Fruit fly (Drosophila melanogaster) whole organism, embryonic: ENCODE results near the gene CG43400.

ENCODE experiments used
- Adf1 ChIP-seq: fragments of 200-800 bp; sonication (Bioruptor generic); IDR thresholded peaks from 2 replicates; pipeline ENCODE4 v1.3.6; 2022; ENCODE audit warnings: missing biosample characterization, missing genetic modification characterization
- CG10147 ChIP-seq: fragments of 200-800 bp; sonication (Bioruptor generic); optimal IDR thresholded peaks from 2 replicates; lab custom pipeline; 2019; ENCODE audit warnings: missing biosample characterization, mild to moderate bottlenecking, missing genetic modification characterization, moderate library complexity
- CG10431 ChIP-seq: fragments of 200-800 bp; sonication (Bioruptor generic); optimal IDR thresholded peaks from 3 replicates; lab custom pipeline; 2018; ENCODE audit warnings: missing biosample characterization, mild to moderate bottlenecking, missing genetic modification characterization
- CG12391 ChIP-seq: fragments of 200-800 bp; sonication (Bioruptor generic); optimal IDR thresholded peaks from 3 replicates; lab custom pipeline; 2018; ENCODE audit warnings: missing biosample characterization, mild to moderate bottlenecking, missing genetic modification characterization, moderate library complexity
- CG14050 ChIP-seq: fragments of 200-800 bp; sonication (Bioruptor generic); IDR thresholded peaks from 3 replicates; pipeline ENCODE4 v1.3.6; 2022; ENCODE audit warnings: missing biosample characterization, missing genetic modification characterization
- CG1529 ChIP-seq: fragments of 200-800 bp; sonication (Bioruptor generic); optimal IDR thresholded peaks from 3 replicates; lab custom pipeline; 2018; ENCODE audit warnings: missing biosample characterization, missing genetic modification characterization
- CG17361 ChIP-seq: fragments of 200-800 bp; sonication (Bioruptor generic); IDR thresholded peaks from 3 replicates; pipeline ENCODE4 v1.3.6; 2022; ENCODE audit warnings: missing biosample characterization, missing genetic modification characterization
- CG17802 ChIP-seq: fragments of 200-800 bp; sonication (Bioruptor generic); optimal IDR thresholded peaks from 2 replicates; lab custom pipeline; 2018; ENCODE audit warnings: missing biosample characterization, mild to moderate bottlenecking, missing genetic modification characterization, moderate library complexity
- CG2678 ChIP-seq: fragments of 200-800 bp; sonication (Bioruptor generic); optimal IDR thresholded peaks from 3 replicates; lab custom pipeline; 2019; ENCODE audit warnings: missing biosample characterization, mild to moderate bottlenecking, missing genetic modification characterization, moderate library complexity
- CG31441 ChIP-seq: fragments of 200-800 bp; sonication (Bioruptor generic); IDR thresholded peaks from 2 replicates; pipeline ENCODE4 v1.3.6; 2022; ENCODE audit warnings: missing biosample characterization, missing genetic modification characterization
- CG3163 ChIP-seq: fragments of 200-800 bp; sonication (Bioruptor generic); optimal IDR thresholded peaks from 3 replicates; lab custom pipeline; 2016; ENCODE audit warnings: missing biosample characterization, missing genetic modification characterization
- CG4820 ChIP-seq: fragments of 200-800 bp; sonication (Bioruptor generic); optimal IDR thresholded peaks from 3 replicates; lab custom pipeline; 2016; ENCODE audit warnings: missing biosample characterization, missing genetic modification characterization
- CG7963 ChIP-seq: fragments of 200-800 bp; sonication (Bioruptor generic); IDR thresholded peaks from 3 replicates; pipeline ENCODE4 v1.3.6; 2022; ENCODE audit warnings: missing biosample characterization, missing genetic modification characterization; ENCODE audit not compliant: partially characterized antibody
- D ChIP-seq, 2 experiments: fragments of 200-800 bp in 1 of 2; fragments of >200 bp in 1 of 2; sonication (Bioruptor generic) in 1 of 2; optimal IDR thresholded peaks; 2 replicates in 1 of 2; 3 replicates in 1 of 2; lab custom pipeline; 2017; ENCODE audit warnings: mild to moderate bottlenecking in 1 of 2, missing biosample characterization in 1 of 2, missing genetic modification characterization in 1 of 2, missing genetic modification reagents in 1 of 2
- Dip3 ChIP-seq: fragments of 200-800 bp; sonication (Bioruptor generic); optimal IDR thresholded peaks from 3 replicates; lab custom pipeline; 2016; ENCODE audit warnings: missing biosample characterization, missing genetic modification characterization
- Dp ChIP-seq: fragments of 200-800 bp; sonication (Bioruptor generic); optimal IDR thresholded peaks from 2 replicates; lab custom pipeline; 2018; ENCODE audit warnings: missing biosample characterization, mild to moderate bottlenecking, missing genetic modification characterization, moderate library complexity
- Dref ChIP-seq: fragments of 200-800 bp; sonication (Bioruptor generic); IDR thresholded peaks from 2 replicates; pipeline ENCODE4 v1.3.6; 2022; ENCODE audit warnings: missing biosample characterization, missing genetic modification characterization
- Drgx ChIP-seq: fragments of 200-800 bp; sonication (Bioruptor generic); IDR thresholded peaks from 2 replicates; pipeline ENCODE4 v1.3.6; 2022; ENCODE audit warnings: missing biosample characterization, missing genetic modification characterization
- HLHmδ ChIP-seq: fragments of 200-800 bp; sonication (Bioruptor generic); optimal IDR thresholded peaks from 2 replicates; lab custom pipeline; 2018; ENCODE audit warnings: missing biosample characterization, mild to moderate bottlenecking, missing genetic modification characterization, moderate library complexity
- Lpt ChIP-seq: fragments of >200 bp; optimal IDR thresholded peaks from 2 replicates; lab custom pipeline; 2018; ENCODE audit warnings: missing biosample characterization, missing genetic modification characterization
- Mad ChIP-seq: fragments of 200-800 bp; sonication (Bioruptor generic); optimal IDR thresholded peaks from 2 replicates; lab custom pipeline; 2016; ENCODE audit warnings: missing biosample characterization, missing genetic modification characterization
- NK7.1 ChIP-seq: fragments of 200-800 bp; sonication (Bioruptor generic); optimal IDR thresholded peaks from 3 replicates; lab custom pipeline; 2016; ENCODE audit warnings: missing biosample characterization, missing genetic modification characterization
- NfI ChIP-seq: fragments of 200-800 bp; sonication (Bioruptor generic); optimal IDR thresholded peaks from 3 replicates; lab custom pipeline; 2018; ENCODE audit warnings: missing biosample characterization, mild to moderate bottlenecking, missing genetic modification characterization, moderate library complexity
- PHDP ChIP-seq: fragments of 200-800 bp; sonication (Bioruptor generic); optimal IDR thresholded peaks from 3 replicates; lab custom pipeline; 2018; ENCODE audit warnings: missing biosample characterization, mild to moderate bottlenecking, missing genetic modification characterization, moderate library complexity
- Ptx1 ChIP-seq: fragments of 200-800 bp; sonication (Bioruptor generic); IDR thresholded peaks from 2 replicates; pipeline ENCODE4 v1.3.6; 2022; ENCODE audit warnings: missing biosample characterization, missing genetic modification characterization
- Sry-δ ChIP-seq: fragments of 200-800 bp; sonication (Bioruptor generic); optimal IDR thresholded peaks from 2 replicates; lab custom pipeline; 2016; ENCODE audit warnings: missing biosample characterization, missing genetic modification characterization
- Ssrp ChIP-seq: fragments of 200-800 bp; sonication (Bioruptor generic); optimal IDR thresholded peaks from 2 replicates; lab custom pipeline; 2018; ENCODE audit warnings: missing biosample characterization, mild to moderate bottlenecking, missing genetic modification characterization, moderate library complexity
- az2 ChIP-seq: fragments of 200-800 bp; sonication (Bioruptor generic); optimal IDR thresholded peaks from 3 replicates; lab custom pipeline; 2016; ENCODE audit warnings: missing biosample characterization, missing genetic modification characterization
- bab2 ChIP-seq: fragments of 200-800 bp; sonication (Bioruptor generic); optimal IDR thresholded peaks from 2 replicates; lab custom pipeline; 2016; ENCODE audit warnings: missing biosample characterization, missing genetic modification characterization
- btn ChIP-seq: fragments of 200-800 bp; sonication (Bioruptor generic); optimal IDR thresholded peaks from 2 replicates; lab custom pipeline; 2016; ENCODE audit warnings: missing biosample characterization, missing genetic modification characterization
- chn ChIP-seq: fragments of 200-800 bp; sonication (Bioruptor generic); optimal IDR thresholded peaks from 2 replicates; lab custom pipeline; 2016; ENCODE audit warnings: missing biosample characterization, missing genetic modification characterization
- crol ChIP-seq: fragments of 200-800 bp; sonication (Bioruptor generic); IDR thresholded peaks from 2 replicates; pipeline ENCODE4 v1.3.6; 2022; ENCODE audit warnings: missing biosample characterization, missing genetic modification characterization
- crp ChIP-seq, 2 experiments: fragments of 200-800 bp; sonication (Bioruptor generic); optimal IDR thresholded peaks; 2 replicates in 1 of 2; 3 replicates in 1 of 2; lab custom pipeline; 2017; ENCODE audit warnings: missing biosample characterization in 2 of 2, missing genetic modification characterization in 2 of 2, mild to moderate bottlenecking in 1 of 2, moderate library complexity in 1 of 2
- dmrt11E ChIP-seq: fragments of 200-800 bp; sonication (Bioruptor generic); optimal IDR thresholded peaks from 3 replicates; lab custom pipeline; 2018; ENCODE audit warnings: missing biosample characterization, mild to moderate bottlenecking, missing genetic modification characterization, moderate library complexity
- gcm ChIP-seq: fragments of 200-800 bp; sonication (Bioruptor generic); optimal IDR thresholded peaks from 2 replicates; lab custom pipeline; 2019; ENCODE audit warnings: missing biosample characterization, mild to moderate bottlenecking, missing genetic modification characterization, moderate library complexity
- ind ChIP-seq: fragments of 200-800 bp; sonication (Bioruptor generic); optimal IDR thresholded peaks from 3 replicates; lab custom pipeline; 2016; ENCODE audit warnings: missing biosample characterization, missing genetic modification characterization
- jing ChIP-seq: fragments of 200-800 bp; sonication (Bioruptor generic); optimal IDR thresholded peaks from 2 replicates; lab custom pipeline; 2018; ENCODE audit warnings: missing biosample characterization, mild to moderate bottlenecking, missing genetic modification characterization
- ken ChIP-seq: fragments of 200-800 bp; sonication (Bioruptor generic); IDR thresholded peaks from 3 replicates; pipeline ENCODE4 v1.3.6; 2022; ENCODE audit warnings: missing biosample characterization, missing genetic modification characterization
- lola ChIP-seq, 3 experiments: fragments of >200 bp in 2 of 3; fragments of 200-800 bp in 1 of 3; sonication (Bioruptor generic) in 1 of 3; optimal IDR thresholded peaks; 2 replicates each; lab custom pipeline; 2017 to 2019; ENCODE audit warnings: missing biosample characterization in 3 of 3, missing genetic modification characterization in 3 of 3, mild to moderate bottlenecking in 1 of 3, moderate library complexity in 1 of 3
- mld ChIP-seq: fragments of 200-800 bp; sonication (Bioruptor generic); IDR thresholded peaks from 3 replicates; pipeline ENCODE4 v1.3.6; 2022; ENCODE audit warnings: missing biosample characterization, missing genetic modification characterization; ENCODE audit not compliant: partially characterized antibody
- nom ChIP-seq: fragments of 200-800 bp; sonication (Bioruptor generic); optimal IDR thresholded peaks from 2 replicates; lab custom pipeline; 2017; ENCODE audit warnings: missing biosample characterization, missing genetic modification characterization, mild to moderate bottlenecking, moderate library complexity, missing genetic modification reagents
- pan ChIP-seq, 4 experiments: fragments of >200 bp in 3 of 4; fragments of 200-800 bp in 1 of 4; sonication (Bioruptor generic) in 1 of 4; optimal IDR thresholded peaks in 3 of 4; IDR thresholded peaks in 1 of 4; 2 replicates each; pipeline versions ENCODE4 v1.3.6 to Lab custom; 2017 to 2022; ENCODE audit warnings: missing biosample characterization in 2 of 4, missing genetic modification characterization in 2 of 4, mixed read lengths in 1 of 4
- rib ChIP-seq: fragments of 200-800 bp; sonication (Bioruptor generic); IDR thresholded peaks from 2 replicates; pipeline ENCODE4 v1.3.6; 2022; ENCODE audit warnings: missing biosample characterization, missing genetic modification characterization
- row ChIP-seq: fragments of 200-800 bp; sonication (Bioruptor generic); IDR thresholded peaks from 3 replicates; pipeline ENCODE4 v1.3.6; 2022; ENCODE audit warnings: missing biosample characterization, missing genetic modification characterization
- salm ChIP-seq: fragments of 200-800 bp; sonication (Bioruptor generic); optimal IDR thresholded peaks from 2 replicates; lab custom pipeline; 2018; ENCODE audit warnings: missing biosample characterization, mild to moderate bottlenecking, missing genetic modification characterization
- sisA ChIP-seq: fragments of 200-800 bp; sonication (Bioruptor generic); IDR thresholded peaks from 2 replicates; pipeline ENCODE4 v1.3.6; 2022; ENCODE audit warnings: missing biosample characterization, missing genetic modification characterization
- stc ChIP-seq: fragments of 200-800 bp; sonication (Bioruptor generic); IDR thresholded peaks from 2 replicates; pipeline ENCODE4 v1.3.6; 2022; ENCODE audit warnings: missing biosample characterization, missing genetic modification characterization
- trem ChIP-seq: fragments of 200-800 bp; optimal IDR thresholded peaks from 3 replicates; lab custom pipeline; 2019; ENCODE audit warnings: missing biosample characterization, mild to moderate bottlenecking, missing genetic modification characterization, moderate library complexity
- vnd ChIP-seq: fragments of 200-800 bp; sonication (Bioruptor generic); IDR thresholded peaks from 3 replicates; pipeline ENCODE4 v1.3.6; 2022; ENCODE audit warnings: missing biosample characterization, missing genetic modification characterization; ENCODE audit not compliant: partially characterized antibody
- yki ChIP-seq: fragments of >200 bp; optimal IDR thresholded peaks from 3 replicates; lab custom pipeline; 2018
- zen ChIP-seq: fragments of 200-800 bp; sonication (Bioruptor generic); optimal IDR thresholded peaks from 3 replicates; lab custom pipeline; 2018; ENCODE audit warnings: missing biosample characterization, mild to moderate bottlenecking, missing genetic modification characterization, moderate library complexity

The CG43400 gene

DNA sequence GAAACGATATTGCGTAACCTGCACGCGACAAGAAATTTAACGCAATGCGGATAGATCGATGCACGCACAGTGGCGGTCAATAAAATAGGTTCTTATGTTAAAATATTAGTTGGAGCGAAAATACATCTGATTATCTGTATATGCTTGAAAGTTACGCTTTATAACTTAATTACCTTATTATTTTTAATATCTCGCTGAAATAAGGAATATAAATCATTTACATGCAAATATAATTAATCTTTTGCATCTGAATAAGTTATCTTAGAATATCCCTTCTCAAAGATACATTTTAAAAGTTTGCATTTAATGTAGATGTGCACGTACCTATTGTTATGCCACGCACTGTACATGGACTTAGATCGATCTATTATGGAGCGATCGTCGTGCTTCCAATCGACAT lies 18.9 kb upstream of the CG43400 start (continued):
- TF ChIP-seq Mad (no peak), CG14050 (GFP tag; lab: Robert Waterston, UW) (no peak), CG10431 (GFP tag; lab: Kevin White, UChicago) (no peak), btn (no peak), chn (no peak), nom (GFP tag; lab: Kevin White, UChicago) (peak; percentile 14), CG1529 (GFP tag; lab: Kevin White, UChicago) (peak; percentile 10), az2 (peak; percentile 14), lola (GFP tag; optimal IDR thresholded peaks at IDR 0.05; lab: Kevin White, UChicago) (peak in 1 of 3 experiments; percentile 74), Drgx (GFP tag; lab: Robert Waterston, UW) (peak; percentile 47; the same call in 1 of the 2 replicates), CG2678 (peak; percentile 42), NfI (GFP tag; lab: Kevin White, UChicago) (no peak), ken (GFP tag; lab: Robert Waterston, UW) (no peak), mld (GFP tag; lab: Robert Waterston, UW) (no peak), PHDP (peak; percentile 15), yki (no peak), CG17361 (GFP tag; lab: Robert Waterston, UW) (peak; percentile 60), Ssrp (tag; lab: Kevin White, UChicago) (peak; percentile 40), Sry-δ (GFP tag; lab: Kevin White, UChicago) (no peak), trem (tag; lab: Kevin White, UChicago) (peak; percentile 49), Dref (GFP tag; lab: Robert Waterston, UW) (no peak), salm (tag; lab: Kevin White, UChicago) (no peak), dmrt11E (tag; lab: Kevin White, UChicago) (peak; percentile 76), Ptx1 (GFP tag; lab: Robert Waterston, UW) (peak; percentile 32; the same call in 1 of the 2 replicates), Adf1 (GFP tag; lab: Robert Waterston, UW) (no peak), CG4820 (GFP tag; lab: Kevin White, UChicago) (peak; percentile 50), NK7.1 (GFP tag; lab: Kevin White, UChicago) (no peak), D (optimal IDR thresholded peaks at IDR 0.05; lab: Kevin White, UChicago) (no peak), D (GFP tag; optimal IDR thresholded peaks at IDR 0.05; lab: Kevin White, UChicago) (peak; percentile 46), CG12391 (peak; percentile 38), gcm (peak; percentile 37)

- no peak for TF ChIP-seq Dp
- peak; percentile 46 for TF ChIP-seq CG17802
- peak; percentile 6 for TF ChIP-seq zen
- TF ChIP-seq crp (GFP tag; optimal IDR thresholded peaks at IDR 0.05; lab: Kevin White, UChicago) = no peak
- peak; percentile 18 for TF ChIP-seq jing (GFP tag; lab: Kevin White, UChicago)
- no peak for TF ChIP-seq Lpt
- TF ChIP-seq row (GFP tag; lab: Robert Waterston, UW) = peak; percentile 71
- peak; percentile 73 for TF ChIP-seq CG31441 (GFP tag; lab: Robert Waterston, UW)
- peak; percentile 50 for TF ChIP-seq ind (GFP tag; lab: Kevin White, UChicago)
- peak; percentile 56 for TF ChIP-seq bab2
- TF ChIP-seq HLHmδ = no peak
- peak; percentile 59 for TF ChIP-seq CG17361 (GFP tag; lab: Robert Waterston, UW)
- TF ChIP-seq Dip3 = no peak
- no peak for TF ChIP-seq sisA (GFP tag; lab: Robert Waterston, UW)
- no peak for TF ChIP-seq CG3163
- TF ChIP-seq rib (GFP tag; lab: Robert Waterston, UW) = no peak
- peak; percentile 42; the same call in 1 of the 2 replicates for TF ChIP-seq crol (GFP tag; lab: Robert Waterston, UW)
- no peak for TF ChIP-seq vnd (GFP tag; lab: Robert Waterston, UW)
- peak; percentile 72 for TF ChIP-seq stc
- no peak for TF ChIP-seq pan (optimal IDR thresholded peaks at IDR 0.05; lab: Kevin White, UChicago)
- TF ChIP-seq pan (GFP tag; optimal IDR thresholded peaks at IDR 0.05 in 1 of 2, IDR thresholded peaks at IDR 0.05 in 1 of 2) = peak in 1 of 2 experiments; percentile 77
- TF ChIP-seq CG7963 (GFP tag; lab: Robert Waterston, UW) = no peak
- TF ChIP-seq CG10147 (GFP tag; lab: Kevin White, UChicago) = no peak
Observed at dm6 chr2L:8473448-8473847, 17.1 kb upstream of the CG43400 start.
